Worm (Caenorhabditis elegans) whole organism, L3 larva: ENCODE results near the gene acbp-6.

Experiments
- R02D3.7 ChIP-seq: fragments of 150-350 bp; optimal IDR thresholded peaks from 2 replicates; lab custom pipeline; 2014; ENCODE audit warnings: missing biosample characterization, missing genetic modification characterization
- ZK546.5 ChIP-seq: sonication (generic microtip); optimal IDR thresholded peaks from 2 replicates; lab custom pipeline; 2017; ENCODE audit warnings: missing biosample characterization, missing genetic modification characterization
- ama-1 ChIP-seq: fragments of 150-350 bp; optimal IDR thresholded peaks from 2 replicates; lab custom pipeline; 2018
- ceh-28 ChIP-seq: fragments of 150-350 bp; optimal IDR thresholded peaks from 2 replicates; lab custom pipeline; 2014; ENCODE audit warnings: missing biosample characterization, missing genetic modification reagents, missing genetic modification characterization
- ceh-82 ChIP-seq: fragments of 150-350 bp; optimal IDR thresholded peaks from 2 replicates; lab custom pipeline; 2014; ENCODE audit warnings: missing biosample characterization, missing genetic modification characterization
- ceh-9 ChIP-seq: sonication (generic microtip); optimal IDR thresholded peaks from 2 replicates; lab custom pipeline; 2018; ENCODE audit warnings: missing biosample characterization, missing genetic modification characterization
- daf-12 ChIP-seq: fragments of 150-350 bp; optimal IDR thresholded peaks from 2 replicates; lab custom pipeline; 2014; ENCODE audit warnings: missing biosample characterization, missing genetic modification reagents, missing genetic modification characterization
- egl-5 ChIP-seq: fragments of 150-350 bp; optimal IDR thresholded peaks from 2 replicates; lab custom pipeline; 2017; ENCODE audit warnings: missing biosample characterization, missing genetic modification reagents, missing genetic modification characterization, inconsistent platforms
- elt-1 ChIP-seq: fragments of 150-350 bp; optimal IDR thresholded peaks from 2 replicates; lab custom pipeline; 2014; ENCODE audit warnings: missing biosample characterization, missing genetic modification characterization
- elt-2 ChIP-seq: sonication (generic microtip); optimal IDR thresholded peaks from 2 replicates; lab custom pipeline; 2016; ENCODE audit warnings: missing genetic modification reagents, mild to moderate bottlenecking, missing genetic modification characterization, missing compliant biosample characterization
- fkh-2 ChIP-seq: fragments of 150-350 bp; optimal IDR thresholded peaks from 2 replicates; lab custom pipeline; 2014; ENCODE audit warnings: missing biosample characterization, missing genetic modification reagents, missing genetic modification characterization
- fos-1 ChIP-seq: fragments of 150-350 bp; optimal IDR thresholded peaks from 2 replicates; lab custom pipeline; 2014; ENCODE audit warnings: missing biosample characterization, missing genetic modification characterization
- jun-1 ChIP-seq: fragments of 150-350 bp; optimal IDR thresholded peaks from 2 replicates; lab custom pipeline; 2014; ENCODE audit warnings: missing biosample characterization, missing genetic modification reagents, missing genetic modification characterization
- lin-15B ChIP-seq: fragments of 150-350 bp; optimal IDR thresholded peaks from 2 replicates; lab custom pipeline; 2014; ENCODE audit warnings: missing biosample characterization, missing genetic modification characterization
- lin-39 ChIP-seq: fragments of 150-350 bp; optimal IDR thresholded peaks from 2 replicates; lab custom pipeline; 2018; ENCODE audit warnings: missing biosample characterization, missing genetic modification reagents, missing genetic modification characterization
- mdl-1 ChIP-seq: fragments of 150-350 bp; optimal IDR thresholded peaks from 2 replicates; lab custom pipeline; 2014; ENCODE audit warnings: missing biosample characterization, missing genetic modification characterization
- nfya-1 ChIP-seq: sonication (generic microtip); optimal IDR thresholded peaks from 2 replicates; lab custom pipeline; 2017; ENCODE audit warnings: missing genetic modification characterization, mild to moderate bottlenecking, missing compliant biosample characterization, antibody characterized with exemption, moderate library complexity; ENCODE audit not compliant: insufficient read depth
- nhr-12 ChIP-seq: fragments of 150-350 bp; optimal IDR thresholded peaks from 2 replicates; lab custom pipeline; 2014; ENCODE audit warnings: missing biosample characterization, missing genetic modification characterization
- nhr-23 ChIP-seq: fragments of 150-350 bp; optimal IDR thresholded peaks from 2 replicates; lab custom pipeline; 2014; ENCODE audit warnings: missing biosample characterization, missing genetic modification reagents, missing genetic modification characterization
- nhr-237 ChIP-seq: fragments of 150-350 bp; optimal IDR thresholded peaks from 2 replicates; lab custom pipeline; 2014; ENCODE audit warnings: missing biosample characterization, missing genetic modification characterization
- nhr-25 ChIP-seq: sonication (generic microtip); optimal IDR thresholded peaks from 2 replicates; lab custom pipeline; 2017; ENCODE audit warnings: missing biosample characterization, missing genetic modification characterization
- nhr-28 ChIP-seq: fragments of 150-350 bp; optimal IDR thresholded peaks from 2 replicates; lab custom pipeline; 2014; ENCODE audit warnings: missing biosample characterization, missing genetic modification characterization
- nhr-43 ChIP-seq: sonication (generic microtip); optimal IDR thresholded peaks from 2 replicates; lab custom pipeline; 2016; ENCODE audit warnings: mild to moderate bottlenecking, missing genetic modification characterization, missing compliant biosample characterization; ENCODE audit not compliant: poor library complexity, severe bottlenecking
- nhr-67 ChIP-seq: fragments of 150-350 bp; optimal IDR thresholded peaks from 2 replicates; lab custom pipeline; 2014; ENCODE audit warnings: missing biosample characterization, missing genetic modification characterization
- nhr-76 ChIP-seq: fragments of 150-350 bp; sonication (generic microtip); optimal IDR thresholded peaks from 5 replicates; lab custom pipeline; 2014; ENCODE audit warnings: missing biosample characterization, missing genetic modification characterization
- nhr-77 ChIP-seq: fragments of 150-350 bp; optimal IDR thresholded peaks from 2 replicates; lab custom pipeline; 2014; ENCODE audit warnings: missing biosample characterization, missing genetic modification characterization
- pha-4 ChIP-seq: fragments of 150-350 bp; optimal IDR thresholded peaks from 2 replicates; lab custom pipeline; 2014; ENCODE audit warnings: missing biosample characterization, missing genetic modification reagents, missing genetic modification characterization
- pqm-1 ChIP-seq: fragments of 150-350 bp; optimal IDR thresholded peaks from 2 replicates; lab custom pipeline; 2017; ENCODE audit warnings: missing biosample characterization, missing genetic modification characterization, inconsistent platforms
- sea-2 ChIP-seq: fragments of 150-350 bp; sonication (generic microtip); optimal IDR thresholded peaks from 4 replicates; lab custom pipeline; 2014; ENCODE audit warnings: missing biosample characterization, missing genetic modification reagents, missing genetic modification characterization
- skn-1 ChIP-seq: fragments of 150-350 bp; optimal IDR thresholded peaks from 2 replicates; lab custom pipeline; 2014; ENCODE audit warnings: missing biosample characterization, missing genetic modification characterization
- tbx-2 ChIP-seq: sonication (generic microtip); optimal IDR thresholded peaks from 2 replicates; lab custom pipeline; 2016; ENCODE audit warnings: mild to moderate bottlenecking, missing genetic modification characterization, missing compliant biosample characterization
- unc-39 ChIP-seq: sonication (generic microtip); optimal IDR thresholded peaks from 4 replicates; lab custom pipeline; 2017; ENCODE audit warnings: missing biosample characterization, missing genetic modification characterization
- ztf-11 ChIP-seq: fragments of 150-350 bp; optimal IDR thresholded peaks from 2 replicates; lab custom pipeline; 2014; ENCODE audit warnings: missing biosample characterization, missing genetic modification characterization

acbp-6 gene

DNA sequence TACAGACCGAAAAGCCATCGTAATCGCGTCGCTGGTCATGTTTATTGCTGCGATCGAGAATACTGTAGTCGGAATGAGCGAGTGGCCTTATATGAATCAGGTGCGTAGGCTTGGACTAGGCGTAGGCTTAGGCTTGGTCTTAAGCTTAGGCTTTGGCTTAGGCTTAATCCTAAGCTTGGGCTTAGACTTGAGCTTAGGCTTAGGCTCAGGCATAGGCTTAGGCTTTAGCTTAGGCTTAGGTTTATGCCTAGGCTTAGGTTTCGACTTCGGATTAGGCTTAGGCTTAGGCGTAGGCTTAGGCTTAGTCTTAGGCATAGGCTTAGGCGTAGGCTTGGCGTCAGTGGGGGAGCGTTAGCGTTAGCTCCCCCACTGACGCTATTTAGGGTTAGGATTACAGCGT is 18.7 kb downstream of the acbp-6 start:
- TF ChIP-seq ZK546.5 (tag; lab: Kevin White, UChicago) (no peak), ztf-11 (tag; lab: Kevin White, UChicago) (no peak), nhr-76 (tag; lab: Kevin White, UChicago) (no peak), nhr-25 (tag; lab: Kevin White, UChicago) (no peak), nfya-1 (no peak), sea-2 (GFP tag; lab: Kevin White, UChicago) (no peak), ceh-28 (tag; lab: Kevin White, UChicago) (no peak), mdl-1 (tag; lab: Kevin White, UChicago) (no peak), ceh-82 (no peak), fos-1 (tag; lab: Kevin White, UChicago) (no peak), R02D3.7 (tag; lab: Kevin White, UChicago) (no peak), fkh-2 (tag; lab: Kevin White, UChicago) (no peak), skn-1 (no peak), pha-4 (tag; lab: Kevin White, UChicago) (no peak), lin-39 (no peak)

DNA sequence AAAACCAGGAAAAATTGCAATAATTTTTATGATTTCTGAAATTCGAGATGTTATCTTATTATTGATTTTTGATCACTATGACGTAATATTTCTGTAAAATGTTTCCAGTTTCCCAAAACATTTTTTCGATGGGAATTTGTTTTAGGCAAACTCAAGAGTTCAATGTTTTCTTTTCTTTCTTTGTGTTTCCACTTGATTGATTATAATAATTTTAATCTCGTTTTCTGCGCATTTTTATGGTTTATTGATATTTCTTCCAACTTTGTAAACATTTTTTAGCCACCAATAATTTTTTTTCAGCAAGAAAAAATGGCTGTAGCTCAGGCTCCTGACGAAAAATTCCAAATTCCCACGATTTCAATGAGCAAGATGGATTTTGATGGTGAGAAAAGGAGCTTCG is 19.3 kb downstream of the acbp-6 start, which contains the start of gene W03C9.6:
Gene W03C9.6, plus strand, starts transcription at position 301 of the 400 bp plus-strand sequence.
- TF ChIP-seq egl-5 (tag; lab: Kevin White, UChicago) (no peak), ama-1 (lab: Kevin White, UChicago) (no peak), mdl-1 (tag; lab: Kevin White, UChicago) (no peak), elt-2 (tag; lab: Kevin White, UChicago) (no peak), nhr-28 (tag; lab: Kevin White, UChicago) (no peak), lin-39 (no peak), sea-2 (GFP tag; lab: Kevin White, UChicago) (no peak), nhr-43 (no peak), pqm-1 (no peak), tbx-2 (tag; lab: Kevin White, UChicago) (no peak), ceh-9 (tag; lab: Kevin White, UChicago) (no peak), ztf-11 (tag; lab: Kevin White, UChicago) (no peak), fos-1 (tag; lab: Kevin White, UChicago) (no peak)

DNA sequence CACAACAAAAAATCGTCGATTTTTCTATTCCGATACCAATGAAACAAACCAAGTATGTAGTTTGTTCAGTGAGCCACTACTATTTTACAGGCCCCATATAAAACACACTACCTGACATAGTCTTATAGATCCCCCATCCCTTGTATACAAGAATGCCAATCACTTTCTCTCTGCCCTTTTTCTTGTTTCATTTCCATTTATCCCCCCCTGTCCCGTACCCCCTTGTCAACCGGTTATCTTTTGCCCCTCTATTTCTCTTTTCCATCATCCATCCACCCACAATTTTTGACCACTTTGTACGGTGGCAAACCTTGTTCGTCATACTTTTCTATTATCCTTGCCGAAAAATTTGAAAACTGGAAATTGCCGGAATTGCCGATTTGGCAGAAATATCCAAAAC is 20.6 kb downstream of the acbp-6 start:
- TF ChIP-seq tbx-2 (tag; lab: Kevin White, UChicago) (no peak), lin-15B (tag; lab: Kevin White, UChicago) (no peak), fkh-2 (tag; lab: Kevin White, UChicago) (no peak), nhr-67 (no peak), nhr-25 (tag; lab: Kevin White, UChicago) (no peak), nhr-12 (no peak), R02D3.7 (tag; lab: Kevin White, UChicago) (no peak)
- TF ChIP-seq, all 47 proteins: peak for 0

DNA sequence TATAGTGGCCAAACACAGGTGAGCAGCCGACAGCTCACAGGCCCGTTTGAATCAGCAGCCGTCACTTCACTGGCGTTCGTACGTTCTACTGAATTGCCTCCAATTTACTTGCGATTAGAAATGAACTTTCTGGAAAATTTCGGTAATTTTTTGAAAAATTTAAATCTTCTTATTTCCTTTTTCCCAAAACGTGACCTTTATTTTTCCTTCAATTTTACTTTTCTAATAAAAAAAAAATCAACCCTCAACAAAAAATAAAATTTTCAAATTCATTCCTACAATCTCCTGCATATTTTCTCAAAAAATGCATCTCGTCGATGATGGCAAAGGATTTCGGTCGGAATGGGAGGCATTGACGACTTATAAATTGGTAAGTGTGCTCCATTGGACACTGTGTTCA is 25.1 kb downstream of the acbp-6 start, which contains the start of gene W03C9.8:
Gene W03C9.8, plus strand, starts transcription at position 301 of the 400 bp plus-strand sequence.
- TF ChIP-seq nhr-23 (tag; lab: Kevin White, UChicago) = no peak
- no peak for TF ChIP-seq nhr-77 (tag; lab: Kevin White, UChicago)
- TF ChIP-seq egl-5 (tag; lab: Kevin White, UChicago) = no peak
- no peak for TF ChIP-seq nhr-76 (tag; lab: Kevin White, UChicago)
- no peak for TF ChIP-seq elt-1 (tag; lab: Kevin White, UChicago)
- no peak for TF ChIP-seq fkh-2 (tag; lab: Kevin White, UChicago)
- TF ChIP-seq nhr-237 (tag; lab: Kevin White, UChicago) = no peak
- TF ChIP-seq nhr-12 = no peak
- no peak for TF ChIP-seq fos-1 (tag; lab: Kevin White, UChicago)
- TF ChIP-seq jun-1 (tag; lab: Kevin White, UChicago) = no peak
- TF ChIP-seq sea-2 (GFP tag; lab: Kevin White, UChicago) = no peak
- TF ChIP-seq lin-39 = no peak
- no peak for TF ChIP-seq daf-12 (tag; lab: Kevin White, UChicago)
- no peak for TF ChIP-seq skn-1
- no peak for TF ChIP-seq nhr-67

DNA sequence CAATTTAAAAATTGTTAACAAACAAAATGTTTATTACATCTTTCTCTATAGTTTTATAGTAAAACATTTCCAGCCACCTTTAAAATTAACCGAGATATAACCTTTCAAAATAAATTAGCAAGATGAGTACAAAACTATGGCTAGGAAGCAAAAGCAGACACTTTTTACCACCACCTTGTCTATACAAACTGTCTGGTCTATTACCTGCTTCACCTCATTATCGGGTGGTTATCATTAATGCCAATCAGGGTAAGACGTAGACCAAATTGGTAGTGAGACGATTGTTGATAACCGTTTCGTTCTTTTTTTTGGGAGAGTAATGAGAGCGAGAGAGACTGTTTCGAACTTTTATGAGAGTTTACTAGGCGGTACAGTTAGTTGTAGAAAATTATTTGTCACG is 37.1 kb downstream of the acbp-6 start:
- TF ChIP-seq unc-39 (tag; lab: Kevin White, UChicago) (no peak), pqm-1 (no peak), elt-2 (tag; lab: Kevin White, UChicago) (peak; percentile 24)
